Worm (Caenorhabditis elegans) whole organism, L3 larva: Measurements from ENCODE around the gene Y51B9A.14.

Source experiments
- R02D3.7 ChIP-seq: fragments of 150-350 bp; optimal IDR thresholded peaks from 2 replicates; lab custom pipeline; 2014; ENCODE audit warnings: missing biosample characterization, missing genetic modification characterization
- ZK546.5 ChIP-seq: sonication (generic microtip); optimal IDR thresholded peaks from 2 replicates; lab custom pipeline; 2017; ENCODE audit warnings: missing biosample characterization, missing genetic modification characterization
- ceh-82 ChIP-seq: fragments of 150-350 bp; optimal IDR thresholded peaks from 2 replicates; lab custom pipeline; 2014; ENCODE audit warnings: missing biosample characterization, missing genetic modification characterization
- egl-27 ChIP-seq: sonication (generic microtip); optimal IDR thresholded peaks from 4 replicates; lab custom pipeline; 2017; ENCODE audit warnings: missing biosample characterization, missing genetic modification reagents, missing genetic modification characterization
- elt-3 ChIP-seq, 3 experiments: fragments of 150-350 bp in 1 of 3; sonication (generic microtip) in 2 of 3; optimal IDR thresholded peaks; 2 replicates in 2 of 3; 4 replicates in 1 of 3; lab custom pipeline; 2014 to 2017; ENCODE audit warnings: missing biosample characterization in 3 of 3, missing genetic modification characterization in 3 of 3
- nhr-11 ChIP-seq: fragments of 150-350 bp; optimal IDR thresholded peaks from 2 replicates; lab custom pipeline; 2014; ENCODE audit warnings: missing biosample characterization, missing genetic modification characterization
- nhr-23 ChIP-seq: fragments of 150-350 bp; optimal IDR thresholded peaks from 2 replicates; lab custom pipeline; 2014; ENCODE audit warnings: missing biosample characterization, missing genetic modification reagents, missing genetic modification characterization
- nhr-28 ChIP-seq: fragments of 150-350 bp; optimal IDR thresholded peaks from 2 replicates; lab custom pipeline; 2014; ENCODE audit warnings: missing biosample characterization, missing genetic modification characterization
- pha-4 ChIP-seq: fragments of 150-350 bp; optimal IDR thresholded peaks from 2 replicates; lab custom pipeline; 2014; ENCODE audit warnings: missing biosample characterization, missing genetic modification reagents, missing genetic modification characterization
- pqm-1 ChIP-seq: fragments of 150-350 bp; optimal IDR thresholded peaks from 2 replicates; lab custom pipeline; 2017; ENCODE audit warnings: missing biosample characterization, missing genetic modification characterization, inconsistent platforms
- unc-62 ChIP-seq: fragments of 150-350 bp; sonication (generic microtip); optimal IDR thresholded peaks from 4 replicates; lab custom pipeline; 2014; ENCODE audit warnings: missing biosample characterization, missing genetic modification reagents, missing genetic modification characterization
- ztf-11 ChIP-seq: fragments of 150-350 bp; optimal IDR thresholded peaks from 2 replicates; lab custom pipeline; 2014; ENCODE audit warnings: missing biosample characterization, missing genetic modification characterization

DNA sequence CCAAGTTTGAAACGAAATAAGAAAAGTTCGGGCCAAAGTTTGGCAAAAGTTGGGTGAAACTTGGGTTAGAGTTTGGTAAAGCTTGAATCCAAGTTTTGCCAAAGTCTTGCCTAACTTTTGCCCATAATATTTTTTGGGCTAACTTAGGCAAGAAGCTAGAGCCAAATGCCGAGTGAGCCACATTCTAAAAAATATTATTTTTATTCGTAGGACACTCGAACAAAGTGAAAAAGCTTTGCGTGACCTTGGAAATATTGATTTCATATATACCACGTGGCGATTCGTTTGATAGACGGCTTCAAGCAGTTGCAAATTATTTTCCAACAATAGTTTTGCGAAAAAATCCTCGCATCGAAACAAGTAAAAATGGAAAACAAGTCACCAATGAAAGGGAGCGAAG lies 5.6 kb upstream of the Y51B9A.14 start, which contains the start of gene Y51B9A.5:
- no peak for TF ChIP-seq pha-4 (tag; lab: Kevin White, UChicago)
- no peak for TF ChIP-seq ZK546.5 (tag; lab: Kevin White, UChicago)
- TF ChIP-seq pqm-1: no peak
- TF ChIP-seq elt-3 (tag; optimal IDR thresholded peaks at IDR 0.05; lab: Kevin White, UChicago): no peak
- TF ChIP-seq ztf-11 (tag; lab: Kevin White, UChicago): no peak
- TF ChIP-seq R02D3.7 (tag; lab: Kevin White, UChicago): no peak
- TF ChIP-seq egl-27: no peak
- no peak for TF ChIP-seq ceh-82 (tag; lab: Kevin White, UChicago)
- TF ChIP-seq nhr-28 (tag; lab: Kevin White, UChicago): no peak
- no peak for TF ChIP-seq nhr-11 (tag; lab: Kevin White, UChicago)
- TF ChIP-seq unc-62 (GFP tag; lab: Kevin White, UChicago): no peak
- TF ChIP-seq nhr-23 (tag; lab: Kevin White, UChicago): no peak
